Worm (Caenorhabditis elegans) whole organism, L2 larva: ENCODE data around the gene rep-1.
A peak's percentile ranks its signal among the peaks of the same experiment; 100 is the strongest.

ENCODE experiments used
- C34F6.9 ChIP-seq: fragments of 150-350 bp; optimal IDR thresholded peaks from 2 replicates; lab custom pipeline; 2014; ENCODE audit warnings: missing biosample characterization, missing genetic modification characterization
- F13H6.1 ChIP-seq: sonication (generic microtip); optimal IDR thresholded peaks from 2 replicates; lab custom pipeline; 2016; ENCODE audit warnings: missing genetic modification characterization, missing compliant biosample characterization
- Y55F3AM.14 ChIP-seq: fragments of 200-800 bp; sonication (Bioruptor generic); optimal IDR thresholded peaks from 2 replicates; lab custom pipeline; 2018; ENCODE audit warnings: mild to moderate bottlenecking, missing genetic modification characterization, missing compliant biosample characterization
- ZK546.5 ChIP-seq: sonication (generic microtip); optimal IDR thresholded peaks from 2 replicates; lab custom pipeline; 2017; ENCODE audit warnings: missing biosample characterization, missing genetic modification characterization
- aly-2 ChIP-seq: fragments of 150-350 bp; optimal IDR thresholded peaks from 2 replicates; lab custom pipeline; 2014; ENCODE audit warnings: missing biosample characterization, missing genetic modification characterization
- blmp-1 ChIP-seq: sonication (generic microtip); optimal IDR thresholded peaks from 2 replicates; lab custom pipeline; 2017; ENCODE audit warnings: missing genetic modification characterization, mild to moderate bottlenecking, missing compliant biosample characterization, antibody characterized with exemption, moderate library complexity; ENCODE audit not compliant: insufficient read depth
- ceh-82 ChIP-seq: fragments of 150-350 bp; optimal IDR thresholded peaks from 2 replicates; lab custom pipeline; 2014; ENCODE audit warnings: missing biosample characterization, missing genetic modification characterization
- crh-2 ChIP-seq: sonication (generic microtip); optimal IDR thresholded peaks from 2 replicates; lab custom pipeline; 2017; ENCODE audit warnings: missing biosample characterization, missing genetic modification characterization
- dmd-4 ChIP-seq: sonication (generic microtip); optimal IDR thresholded peaks from 2 replicates; lab custom pipeline; 2017; ENCODE audit warnings: missing biosample characterization, missing genetic modification characterization
- elt-1 ChIP-seq: fragments of 150-350 bp; optimal IDR thresholded peaks from 2 replicates; lab custom pipeline; 2014; ENCODE audit warnings: missing biosample characterization, missing genetic modification characterization
- elt-3 ChIP-seq: sonication (generic microtip); optimal IDR thresholded peaks from 2 replicates; lab custom pipeline; 2017; ENCODE audit warnings: missing biosample characterization, missing genetic modification characterization
- fos-1 ChIP-seq: fragments of 150-350 bp; optimal IDR thresholded peaks from 2 replicates; lab custom pipeline; 2014; ENCODE audit warnings: missing biosample characterization, missing genetic modification characterization
- gmeb-1 ChIP-seq: fragments of 150-350 bp; optimal IDR thresholded peaks from 2 replicates; lab custom pipeline; 2014; ENCODE audit warnings: missing biosample characterization, missing genetic modification characterization
- lin-11 ChIP-seq: fragments of 150-350 bp; sonication (generic microtip); optimal IDR thresholded peaks from 2 replicates; lab custom pipeline; 2014; ENCODE audit warnings: missing biosample characterization, missing genetic modification characterization, inconsistent platforms, mixed read lengths
- lin-13 ChIP-seq: fragments of 150-350 bp; optimal IDR thresholded peaks from 2 replicates; lab custom pipeline; 2014; ENCODE audit warnings: missing biosample characterization, missing genetic modification reagents, missing genetic modification characterization
- lin-39 ChIP-seq: fragments of 150-350 bp; optimal IDR thresholded peaks from 2 replicates; lab custom pipeline; 2014; ENCODE audit warnings: missing biosample characterization, missing genetic modification reagents, missing genetic modification characterization
- lsy-2 ChIP-seq, 2 experiments: fragments of 150-350 bp in 1 of 2; sonication (generic microtip) in 1 of 2; optimal IDR thresholded peaks; 2 replicates each; lab custom pipeline; 2014 to 2017; ENCODE audit warnings: missing biosample characterization in 2 of 2, missing genetic modification characterization in 2 of 2
- mbf-1 ChIP-seq: sonication (generic microtip); optimal IDR thresholded peaks from 2 replicates; lab custom pipeline; 2017; ENCODE audit warnings: missing biosample characterization, missing genetic modification characterization
- nhr-10 ChIP-seq: sonication (generic microtip); optimal IDR thresholded peaks from 2 replicates; lab custom pipeline; 2017; ENCODE audit warnings: missing biosample characterization, missing genetic modification characterization
- nhr-12 ChIP-seq: fragments of 150-350 bp; optimal IDR thresholded peaks from 2 replicates; lab custom pipeline; 2014; ENCODE audit warnings: missing biosample characterization, missing genetic modification characterization
- nhr-23 ChIP-seq: fragments of 150-350 bp; optimal IDR thresholded peaks from 2 replicates; lab custom pipeline; 2014; ENCODE audit warnings: missing biosample characterization, missing genetic modification reagents, missing genetic modification characterization
- nhr-6 ChIP-seq: fragments of 150-350 bp; optimal IDR thresholded peaks from 2 replicates; lab custom pipeline; 2014; ENCODE audit warnings: missing biosample characterization, missing genetic modification characterization
- peb-1 ChIP-seq: fragments of 150-350 bp; optimal IDR thresholded peaks from 2 replicates; lab custom pipeline; 2014; ENCODE audit warnings: missing biosample characterization, missing genetic modification characterization
- sem-4 ChIP-seq: fragments of 150-350 bp; optimal IDR thresholded peaks from 2 replicates; lab custom pipeline; 2014; ENCODE audit warnings: missing biosample characterization, missing genetic modification reagents, missing genetic modification characterization
- sma-3 ChIP-seq: sonication (generic microtip); optimal IDR thresholded peaks from 2 replicates; lab custom pipeline; 2016; ENCODE audit warnings: missing genetic modification reagents, missing genetic modification characterization, missing compliant biosample characterization
- sma-9 ChIP-seq, 2 experiments: fragments of 150-350 bp in 1 of 2; sonication (generic microtip) in 1 of 2; optimal IDR thresholded peaks; 2 replicates each; lab custom pipeline; 2014 to 2016; ENCODE audit warnings: missing genetic modification characterization in 2 of 2, mild to moderate bottlenecking in 1 of 2, missing biosample characterization in 1 of 2, missing compliant biosample characterization in 1 of 2, missing genetic modification reagents in 1 of 2, moderate library complexity in 1 of 2
- unc-39 ChIP-seq: fragments of 150-350 bp; optimal IDR thresholded peaks from 2 replicates; lab custom pipeline; 2014; ENCODE audit warnings: missing biosample characterization, missing genetic modification characterization
- unc-55 ChIP-seq: fragments of 150-350 bp; sonication (generic microtip); optimal IDR thresholded peaks from 3 replicates; lab custom pipeline; 2014; ENCODE audit warnings: missing biosample characterization, missing genetic modification reagents, missing genetic modification characterization
- zag-1 ChIP-seq: fragments of 150-350 bp; optimal IDR thresholded peaks from 2 replicates; lab custom pipeline; 2014; ENCODE audit warnings: missing biosample characterization, missing genetic modification characterization
- ztf-1 ChIP-seq: fragments of 200-800 bp; sonication (Bioruptor generic); conservative IDR thresholded peaks from 2 replicates; pipeline ENCODE4 v1.3.6; 2022; ENCODE audit warnings: missing genetic modification characterization, missing compliant biosample characterization
- ztf-11 ChIP-seq: sonication (generic microtip); optimal IDR thresholded peaks from 2 replicates; lab custom pipeline; 2017; ENCODE audit warnings: missing biosample characterization, missing genetic modification characterization

The rep-1 gene

DNA sequence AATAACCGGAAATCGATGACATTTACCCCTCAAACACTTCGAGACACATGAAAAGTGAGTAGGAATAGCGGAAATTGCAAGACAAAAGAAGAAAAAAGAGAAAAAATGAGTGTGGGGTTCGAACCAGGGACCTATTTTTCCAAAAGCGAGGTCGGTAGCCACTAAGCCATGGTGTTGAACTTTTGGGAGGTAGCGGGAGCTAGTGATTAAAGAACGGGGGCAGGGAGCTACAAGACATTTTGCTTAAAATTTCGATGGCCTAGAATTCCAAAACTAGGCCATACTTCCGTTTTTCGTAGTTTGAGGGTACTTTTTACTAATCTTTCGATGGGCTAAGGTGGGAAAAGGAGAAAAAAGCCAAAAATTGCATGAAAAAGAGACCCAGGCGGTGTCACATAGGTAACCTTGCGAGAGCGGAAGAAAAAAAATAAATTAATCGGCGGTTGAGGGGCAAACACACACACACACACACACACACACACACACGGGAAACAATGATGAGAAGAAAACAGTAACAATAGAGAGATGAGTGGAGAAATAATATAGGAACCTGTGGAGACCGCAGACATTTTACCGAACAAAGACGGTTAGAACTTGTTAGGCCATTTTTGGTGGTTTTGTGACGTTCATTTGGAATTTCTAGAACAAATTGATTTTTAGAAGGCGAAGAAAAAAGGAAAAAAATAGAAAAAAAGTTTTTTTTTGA is 31.5 kb downstream of the rep-1 start (continued):
- TF ChIP-seq zag-1 (tag; lab: Kevin White, UChicago) (no peak), fos-1 (tag; lab: Kevin White, UChicago) (no peak), mbf-1 (tag; lab: Kevin White, UChicago) (no peak), nhr-6 (no peak)
- TF ChIP-seq, all 48 proteins: peak for 10

DNA sequence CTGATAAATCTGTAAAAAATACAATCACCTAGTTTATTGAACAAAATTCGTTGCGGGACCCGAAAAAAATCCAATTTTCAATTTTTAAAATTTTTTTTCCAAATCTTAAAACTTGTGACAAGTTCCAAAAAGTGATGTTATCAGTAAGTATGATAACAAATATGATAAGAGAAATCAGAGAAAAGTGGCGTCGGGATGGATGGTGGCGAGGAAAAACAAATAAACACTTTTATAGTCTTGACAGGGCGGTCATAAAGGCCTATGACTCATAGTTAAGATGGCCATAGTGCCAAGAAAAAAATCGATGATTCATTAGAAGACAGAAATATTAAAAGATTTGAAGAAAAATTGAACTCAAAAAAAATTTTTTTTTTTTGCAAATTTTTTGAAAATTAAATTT is 32.6 kb downstream of the rep-1 start:
- TF ChIP-seq lin-39 (tag; lab: Kevin White, UChicago) = no peak
- no peak for TF ChIP-seq ztf-11 (tag; lab: Kevin White, UChicago)
- TF ChIP-seq ztf-1 (GFP tag; lab: Robert Waterston, UW) = no peak
- TF ChIP-seq mbf-1 (tag; lab: Kevin White, UChicago) = no peak
- TF ChIP-seq sem-4 (tag; lab: Kevin White, UChicago) = no peak
- no peak for TF ChIP-seq C34F6.9 (tag; lab: Kevin White, UChicago)
- no peak for TF ChIP-seq unc-55 (GFP tag; lab: Kevin White, UChicago)
- peak; percentile 93 for TF ChIP-seq fos-1 (tag; lab: Kevin White, UChicago)
- TF ChIP-seq sma-9 (GFP tag; optimal IDR thresholded peaks at IDR 0.05; lab: Kevin White, UChicago) = peak; percentile 30
- no peak for TF ChIP-seq sma-9 (tag; optimal IDR thresholded peaks at IDR 0.05; lab: Kevin White, UChicago)
- peak; percentile 25 for TF ChIP-seq sma-3 (GFP tag; lab: Kevin White, UChicago)
- peak; percentile 2 for TF ChIP-seq crh-2
- TF ChIP-seq blmp-1 (tag; lab: Kevin White, UChicago) = no peak
- no peak for TF ChIP-seq nhr-23 (tag; lab: Kevin White, UChicago)
- TF ChIP-seq, all 48 proteins: peak for 4

DNA sequence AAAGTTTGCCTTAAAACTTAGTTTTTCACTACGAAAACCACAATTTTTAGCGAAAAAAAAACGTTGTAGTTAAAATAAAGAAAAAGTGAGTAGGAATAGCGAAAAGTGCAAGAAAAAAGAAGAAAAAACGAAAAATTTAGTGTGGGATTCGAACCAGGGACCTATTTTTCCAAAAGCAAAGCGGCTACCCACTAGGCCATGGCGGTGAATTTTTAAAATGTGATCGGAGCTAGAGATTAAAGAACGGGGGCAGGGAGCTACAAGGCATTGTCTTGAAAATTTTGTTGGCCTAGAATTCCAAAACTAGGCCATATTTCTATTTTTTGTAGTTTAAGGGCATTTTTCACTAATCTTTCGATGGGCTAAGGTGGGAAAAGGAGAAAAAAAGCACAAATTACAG is 33.7 kb downstream of the rep-1 start:
- no peak for TF ChIP-seq lin-11 (tag; lab: Kevin White, UChicago)
- TF ChIP-seq dmd-4 (tag; lab: Kevin White, UChicago) = no peak
- TF ChIP-seq sem-4 (tag; lab: Kevin White, UChicago) = no peak
- no peak for TF ChIP-seq elt-3 (tag; lab: Kevin White, UChicago)
- no peak for TF ChIP-seq Y55F3AM.14 (GFP tag; lab: Kevin White, UChicago)
- no peak for TF ChIP-seq nhr-23 (tag; lab: Kevin White, UChicago)
- TF ChIP-seq blmp-1 (tag; lab: Kevin White, UChicago) = no peak
- no peak for TF ChIP-seq unc-39 (tag; lab: Kevin White, UChicago)
- no peak for TF ChIP-seq crh-2

DNA sequence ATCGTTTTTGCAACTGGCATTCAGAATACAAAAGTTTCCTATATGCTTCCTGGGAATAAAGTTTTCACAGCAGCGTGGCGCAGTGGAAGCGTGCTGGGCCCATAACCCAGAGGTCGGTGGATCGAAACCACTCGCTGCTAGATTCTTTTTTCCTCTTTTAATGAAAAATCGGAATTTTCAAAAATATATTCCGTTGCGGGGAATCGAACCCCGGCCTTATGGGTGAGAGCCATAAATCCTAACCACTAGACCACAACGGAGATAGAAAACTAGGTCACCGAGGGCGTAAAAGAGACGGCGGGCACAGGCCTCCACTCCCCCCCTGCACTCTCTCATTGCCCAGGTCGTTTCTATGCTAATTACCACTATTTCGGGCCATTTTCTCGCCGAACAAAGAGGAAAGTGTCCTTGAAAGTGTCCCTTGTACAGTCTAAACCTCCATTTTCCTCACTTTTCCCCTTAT is 34.4 kb downstream of the rep-1 start, which contains the start of gene Y22D7AL.6:
Y22D7AL.6 (plus strand) TSS at position 413 of the 463 bp plus-strand sequence.
- peak; percentile 35 for TF ChIP-seq lin-13 (GFP tag; lab: Kevin White, UChicago)
- TF ChIP-seq lin-11 (tag; lab: Kevin White, UChicago) = peak; percentile 14
- no peak for TF ChIP-seq ztf-1 (GFP tag; lab: Robert Waterston, UW)
- peak; percentile 24 to 47 for TF ChIP-seq lsy-2 (tag; optimal IDR thresholded peaks at IDR 0.05; lab: Kevin White, UChicago)
- no peak for TF ChIP-seq elt-1
- TF ChIP-seq F13H6.1 (tag; lab: Kevin White, UChicago) = peak; percentile 19
- no peak for TF ChIP-seq elt-3 (tag; lab: Kevin White, UChicago)
- peak; percentile 37 for TF ChIP-seq gmeb-1
- TF ChIP-seq blmp-1 (tag; lab: Kevin White, UChicago) = peak; percentile 21
- peak; percentile 5 for TF ChIP-seq C34F6.9 (tag; lab: Kevin White, UChicago)
- peak; percentile 6 for TF ChIP-seq sma-9 (GFP tag; optimal IDR thresholded peaks at IDR 0.05; lab: Kevin White, UChicago)
- TF ChIP-seq sma-9 (tag; optimal IDR thresholded peaks at IDR 0.05; lab: Kevin White, UChicago) = no peak
- peak; percentile 46 for TF ChIP-seq Y55F3AM.14 (GFP tag; lab: Kevin White, UChicago)
- peak; percentile 3 for TF ChIP-seq unc-55 (GFP tag; lab: Kevin White, UChicago)
- TF ChIP-seq, all 48 proteins: peak for 10

DNA sequence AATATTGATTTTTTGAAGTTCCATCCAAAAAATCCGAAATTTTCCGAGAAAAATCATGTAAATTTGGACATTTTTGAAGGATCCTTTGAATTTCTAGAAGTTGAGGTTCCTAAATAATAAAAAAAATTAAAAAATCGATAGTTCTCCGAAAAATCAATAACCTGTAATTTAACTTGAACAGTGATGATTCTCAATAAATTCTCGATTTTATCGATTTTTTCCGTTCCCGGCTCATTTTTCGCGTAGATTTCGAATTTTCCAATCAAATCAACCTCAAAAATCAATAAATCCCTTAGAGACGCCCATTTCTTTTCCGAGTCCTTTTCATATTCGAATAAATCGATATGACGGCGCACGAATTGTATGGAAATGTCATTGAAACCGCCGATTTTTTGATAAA is 37.6 kb downstream of the rep-1 start:
- TF ChIP-seq nhr-12 (tag; lab: Kevin White, UChicago) (no peak), nhr-6 (no peak), lin-39 (tag; lab: Kevin White, UChicago) (no peak), ceh-82 (no peak)
- TF ChIP-seq, all 48 proteins: peak for 0

DNA sequence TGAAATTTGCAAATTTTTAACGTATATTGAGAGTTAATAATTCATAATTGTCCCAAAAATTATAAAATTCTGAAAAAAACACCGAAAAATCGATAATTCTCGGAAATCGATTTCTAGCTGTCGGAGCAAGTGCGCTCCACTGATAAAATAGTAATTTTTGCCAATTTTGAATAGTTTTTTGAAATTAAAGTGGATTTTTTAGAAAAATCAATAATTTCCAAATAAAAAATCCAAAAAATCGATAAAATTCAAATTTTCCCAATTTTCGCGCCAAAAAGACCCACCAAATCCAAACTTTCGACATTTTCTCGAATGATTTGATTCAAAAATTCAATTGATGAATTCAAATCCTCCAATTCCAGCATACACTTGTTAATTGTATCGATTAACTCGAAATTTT is 40.8 kb downstream of the rep-1 start:
- TF ChIP-seq sma-3 (GFP tag; lab: Kevin White, UChicago) (no peak), nhr-10 (tag; lab: Kevin White, UChicago) (no peak), lin-11 (tag; lab: Kevin White, UChicago) (no peak), aly-2 (no peak), dmd-4 (tag; lab: Kevin White, UChicago) (no peak), ceh-82 (no peak), peb-1 (tag; lab: Kevin White, UChicago) (no peak), gmeb-1 (no peak), nhr-12 (tag; lab: Kevin White, UChicago) (no peak), ZK546.5 (tag; lab: Kevin White, UChicago) (no peak)
